Worm (Caenorhabditis elegans) whole organism, L4 larva: ENCODE data around the gene C46F11.5.

Source experiments
- D1046.2 ChIP-seq: fragments of 200-800 bp; sonication (Bioruptor generic); IDR thresholded peaks from 2 replicates; pipeline ENCODE4 v1.3.6; 2022; ENCODE audit warnings: missing genetic modification characterization, missing compliant biosample characterization
- R02D3.7 ChIP-seq: fragments of 150-350 bp; sonication (generic microtip); optimal IDR thresholded peaks from 3 replicates; lab custom pipeline; 2014; ENCODE audit warnings: missing biosample characterization, missing genetic modification characterization
- Y105C5A.15 ChIP-seq: fragments of 200-800 bp; sonication (Bioruptor generic); IDR thresholded peaks from 2 replicates; pipeline ENCODE4 v1.3.6; 2022; ENCODE audit warnings: missing genetic modification characterization, missing compliant biosample characterization
- aha-1 ChIP-seq: fragments of 150-350 bp; peaks from one replicate; lab custom pipeline; 2014; ENCODE audit warnings: missing biosample characterization, missing genetic modification characterization
- aly-2 ChIP-seq: sonication (generic microtip); optimal IDR thresholded peaks from 2 replicates; lab custom pipeline; 2018; ENCODE audit warnings: missing biosample characterization, missing genetic modification characterization
- arid-1 ChIP-seq: fragments of 200-800 bp; sonication (Bioruptor generic); conservative IDR thresholded peaks from 2 replicates; pipeline ENCODE4 v1.3.6; 2022; ENCODE audit warnings: missing genetic modification reagents, missing genetic modification characterization, missing compliant biosample characterization
- cey-2 ChIP-seq: sonication (generic microtip); optimal IDR thresholded peaks from 3 replicates; lab custom pipeline; 2017; ENCODE audit warnings: missing genetic modification characterization, mild to moderate bottlenecking, missing compliant biosample characterization, antibody characterized with exemption, borderline replicate concordance; ENCODE audit not compliant: insufficient read depth
- daf-16 ChIP-seq, 3 experiments: sonication (generic microtip); optimal IDR thresholded peaks; 2 replicates each; lab custom pipeline; 2016 to 2017; ENCODE audit warnings: missing genetic modification characterization in 3 of 3, missing genetic modification reagents in 3 of 3, mild to moderate bottlenecking in 2 of 3, missing compliant biosample characterization in 2 of 3, missing biosample characterization in 1 of 3, moderate library complexity in 1 of 3
- dmd-6 ChIP-seq: fragments of 200-800 bp; sonication (Bioruptor generic); IDR thresholded peaks from 2 replicates; pipeline ENCODE4 v1.3.6; 2022; ENCODE audit warnings: missing genetic modification reagents, missing genetic modification characterization, missing compliant biosample characterization
- dmd-9 ChIP-seq: fragments of 200-800 bp; sonication (Bioruptor generic); IDR thresholded peaks from 2 replicates; pipeline ENCODE4 v1.3.6; 2022; ENCODE audit warnings: missing genetic modification reagents, missing genetic modification characterization, missing compliant biosample characterization
- duxl-1 ChIP-seq: sonication (generic microtip); optimal IDR thresholded peaks from 2 replicates; lab custom pipeline; 2016; ENCODE audit warnings: mild to moderate bottlenecking, missing genetic modification characterization, moderate library complexity, missing compliant biosample characterization; ENCODE audit not compliant: poor library complexity
- dve-1 ChIP-seq: sonication (generic microtip); optimal IDR thresholded peaks from 2 replicates; lab custom pipeline; 2017; ENCODE audit warnings: antibody characterized with exemption, mild to moderate bottlenecking, missing genetic modification characterization, missing compliant biosample characterization; ENCODE audit not compliant: insufficient read depth
- fos-1 ChIP-seq: fragments of 150-350 bp; optimal IDR thresholded peaks from 2 replicates; lab custom pipeline; 2014; ENCODE audit warnings: missing biosample characterization, missing genetic modification characterization
- hlh-11 ChIP-seq: fragments of 200-800 bp; sonication (Bioruptor generic); optimal IDR thresholded peaks from 2 replicates; lab custom pipeline; 2018; ENCODE audit warnings: mild to moderate bottlenecking, missing genetic modification characterization, missing compliant biosample characterization
- lim-7 ChIP-seq: fragments of 200-800 bp; sonication (Bioruptor generic); IDR thresholded peaks from 2 replicates; pipeline ENCODE4 v1.3.6; 2022; ENCODE audit warnings: missing genetic modification characterization, missing compliant biosample characterization
- lin-13 ChIP-seq: fragments of 150-350 bp; optimal IDR thresholded peaks from 2 replicates; lab custom pipeline; 2014; ENCODE audit warnings: missing biosample characterization, missing genetic modification reagents, missing genetic modification characterization
- lin-38 ChIP-seq: fragments of 200-800 bp; sonication (Bioruptor generic); IDR thresholded peaks from 2 replicates; pipeline ENCODE4 v1.3.6; 2022; ENCODE audit warnings: missing genetic modification reagents, missing genetic modification characterization, missing compliant biosample characterization
- lsy-2 ChIP-seq, 2 experiments: fragments of 150-350 bp in 1 of 2; sonication (generic microtip) in 1 of 2; optimal IDR thresholded peaks; 2 replicates each; lab custom pipeline; 2014 to 2017; ENCODE audit warnings: missing biosample characterization in 2 of 2, missing genetic modification characterization in 2 of 2
- mep-1 ChIP-seq: fragments of 150-350 bp; sonication (generic microtip); optimal IDR thresholded peaks from 3 replicates; lab custom pipeline; 2014; ENCODE audit warnings: missing biosample characterization, missing genetic modification characterization
- mes-2 ChIP-seq: sonication (generic microtip); optimal IDR thresholded peaks from 2 replicates; lab custom pipeline; 2016; ENCODE audit warnings: missing genotype, mild to moderate bottlenecking, missing genetic modification characterization, missing compliant biosample characterization; ENCODE audit not compliant: poor library complexity, severe bottlenecking
- mxl-3 ChIP-seq: fragments of 200-800 bp; sonication (Bioruptor generic); optimal IDR thresholded peaks from 2 replicates; lab custom pipeline; 2018; ENCODE audit warnings: mild to moderate bottlenecking, missing genetic modification characterization, missing compliant biosample characterization
- nhr-102 ChIP-seq: sonication (generic microtip); optimal IDR thresholded peaks from 2 replicates; lab custom pipeline; 2016; ENCODE audit warnings: mild to moderate bottlenecking, missing genetic modification characterization, moderate library complexity, missing compliant biosample characterization
- nhr-237 ChIP-seq: sonication (generic microtip); optimal IDR thresholded peaks from 2 replicates; lab custom pipeline; 2017; ENCODE audit warnings: missing biosample characterization, missing genetic modification characterization
- nhr-25 ChIP-seq: sonication (generic microtip); optimal IDR thresholded peaks from 2 replicates; lab custom pipeline; 2017; ENCODE audit warnings: missing genetic modification characterization, mild to moderate bottlenecking, missing compliant biosample characterization, antibody characterized with exemption, moderate library complexity, borderline replicate concordance; ENCODE audit not compliant: insufficient read depth
- nhr-28 ChIP-seq: fragments of 150-350 bp; optimal IDR thresholded peaks from 2 replicates; lab custom pipeline; 2014; ENCODE audit warnings: missing biosample characterization, missing genetic modification characterization
- nhr-76 ChIP-seq: fragments of 150-350 bp; optimal IDR thresholded peaks from 2 replicates; lab custom pipeline; 2014; ENCODE audit warnings: missing biosample characterization, missing genetic modification characterization
- nhr-77 ChIP-seq: fragments of 150-350 bp; optimal IDR thresholded peaks from 2 replicates; lab custom pipeline; 2014; ENCODE audit warnings: missing biosample characterization, missing genetic modification characterization
- pha-4 ChIP-seq, 2 experiments: fragments of 150-350 bp in 1 of 2; fragments of 200-800 bp in 1 of 2; sonication (Bioruptor generic) in 1 of 2; IDR thresholded peaks in 1 of 2; optimal IDR thresholded peaks in 1 of 2; 2 replicates each; pipeline versions ENCODE4 v1.3.6 to Lab custom; 2014 to 2022; ENCODE audit warnings: missing genetic modification characterization in 2 of 2, missing genetic modification reagents in 2 of 2, missing biosample characterization in 1 of 2, missing compliant biosample characterization in 1 of 2
- php-3 ChIP-seq: fragments of 200-800 bp; sonication (Bioruptor generic); IDR thresholded peaks from 2 replicates; pipeline ENCODE4 v1.3.6; 2022; ENCODE audit warnings: missing genetic modification reagents, missing genetic modification characterization, missing compliant biosample characterization
- pqm-1 ChIP-seq: sonication (generic microtip); optimal IDR thresholded peaks from 2 replicates; lab custom pipeline; 2017; ENCODE audit warnings: missing biosample characterization, missing genetic modification characterization
- rbr-2 ChIP-seq: sonication (generic microtip); optimal IDR thresholded peaks from 2 replicates; lab custom pipeline; 2016; ENCODE audit warnings: missing genotype, missing genetic modification characterization, missing compliant biosample characterization
- sdz-12 ChIP-seq: fragments of 200-800 bp; sonication (Bioruptor generic); optimal IDR thresholded peaks from 2 replicates; lab custom pipeline; 2018; ENCODE audit warnings: mild to moderate bottlenecking, missing genetic modification characterization, missing compliant biosample characterization
- snpc-4 ChIP-seq: fragments of 150-350 bp; optimal IDR thresholded peaks from 2 replicates; lab custom pipeline; 2014; ENCODE audit warnings: missing biosample characterization, missing genetic modification characterization
- tag-97 ChIP-seq: fragments of 200-800 bp; sonication (Bioruptor generic); IDR thresholded peaks from 2 replicates; pipeline ENCODE4 v1.3.6; 2022; ENCODE audit warnings: missing genetic modification characterization, missing compliant biosample characterization
- unc-62 ChIP-seq, 3 experiments: fragments of 150-350 bp in 1 of 3; sonication (generic microtip); optimal IDR thresholded peaks in 2 of 3; peaks in 1 of 3; 1 replicate in 1 of 3; 2 replicates in 2 of 3; lab custom pipeline; 2014 to 2017; ENCODE audit warnings: missing biosample characterization in 3 of 3, missing genetic modification characterization in 3 of 3, missing genetic modification reagents in 3 of 3, missing genotype in 1 of 3
- vab-7 ChIP-seq: fragments of 200-800 bp; sonication (Bioruptor generic); IDR thresholded peaks from 2 replicates; pipeline ENCODE4 v1.3.6; 2022; ENCODE audit warnings: missing genetic modification reagents, missing genetic modification characterization, missing compliant biosample characterization
- zfp-2 ChIP-seq: sonication (generic microtip); optimal IDR thresholded peaks from 2 replicates; lab custom pipeline; 2016; ENCODE audit warnings: mild to moderate bottlenecking, missing genetic modification characterization, missing compliant biosample characterization
- ztf-7 ChIP-seq: fragments of 150-350 bp; optimal IDR thresholded peaks from 2 replicates; lab custom pipeline; 2014; ENCODE audit warnings: missing biosample characterization, missing genetic modification characterization

C46F11.5 gene

DNA sequence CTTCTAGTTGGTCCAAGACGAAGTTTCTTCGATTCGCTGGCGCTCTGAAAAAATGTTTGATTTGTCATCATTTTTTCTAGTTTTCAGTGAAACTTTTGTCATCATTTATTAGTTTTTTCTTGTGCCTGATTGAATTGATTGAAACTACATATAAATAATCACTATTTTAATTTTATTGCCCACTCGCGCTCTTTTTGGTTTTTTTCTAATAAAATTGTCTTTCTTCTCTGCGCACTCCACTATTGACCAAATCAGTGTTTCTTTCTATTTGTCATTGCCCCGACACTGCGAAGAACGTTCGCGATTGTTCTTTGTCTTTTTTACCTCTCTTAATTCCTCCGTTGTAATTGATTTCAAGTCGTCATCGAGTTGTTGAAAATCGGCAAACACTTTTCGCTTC is 7.1 kb downstream of the C46F11.5 start:
- peak; percentile 77 for TF ChIP-seq php-3
- no peak for TF ChIP-seq lsy-2 (tag; optimal IDR thresholded peaks at IDR 0.05; lab: Kevin White, UChicago)
- peak; percentile 35 for TF ChIP-seq nhr-77 (tag; lab: Kevin White, UChicago)
- peak; percentile 37 for TF ChIP-seq mes-2 (tag; lab: Kevin White, UChicago)
- TF ChIP-seq pqm-1, result peak; percentile 35
- TF ChIP-seq mxl-3 (GFP tag; lab: Kevin White, UChicago), result no peak
- no peak for TF ChIP-seq daf-16 (GFP tag; optimal IDR thresholded peaks at IDR 0.05; lab: Kevin White, UChicago)
- TF ChIP-seq daf-16 (tag; optimal IDR thresholded peaks at IDR 0.05; lab: Kevin White, UChicago), result peak; percentile 70
- TF ChIP-seq lin-38 (GFP tag; lab: Robert Waterston, UW), result 0 out of 2 replicates have a peak, but pooled peaks have one; percentile 2
- peak; percentile 45 for TF ChIP-seq mep-1 (tag; lab: Kevin White, UChicago)
- no peak for TF ChIP-seq duxl-1 (tag; lab: Kevin White, UChicago)
- no peak for TF ChIP-seq pha-4 (GFP tag; IDR thresholded peaks at IDR 0.05; lab: Robert Waterston, UW)
- TF ChIP-seq pha-4 (tag; optimal IDR thresholded peaks at IDR 0.05; lab: Kevin White, UChicago), result peak; percentile 18
- TF ChIP-seq rbr-2 (tag; lab: Kevin White, UChicago), result no peak
- no peak for TF ChIP-seq sdz-12 (GFP tag; lab: Kevin White, UChicago)
- TF ChIP-seq D1046.2 (GFP tag; lab: Robert Waterston, UW), result no peak
- no peak for TF ChIP-seq nhr-76 (tag; lab: Kevin White, UChicago)
- TF ChIP-seq Y105C5A.15 (GFP tag; lab: Robert Waterston, UW), result no peak
- TF ChIP-seq nhr-28 (tag; lab: Kevin White, UChicago), result peak; percentile 73
- no peak for TF ChIP-seq lin-13 (GFP tag; lab: Kevin White, UChicago)
- peak; percentile 5 for TF ChIP-seq aha-1 (tag; lab: Kevin White, UChicago)
- no peak for TF ChIP-seq lim-7 (GFP tag; lab: Robert Waterston, UW)
- TF ChIP-seq ztf-7 (tag; lab: Kevin White, UChicago), result no peak
- TF ChIP-seq nhr-25, result no peak
- no peak for TF ChIP-seq dmd-9 (GFP tag; lab: Robert Waterston, UW)
- TF ChIP-seq unc-62 (GFP tag; optimal IDR thresholded peaks at IDR 0.05 in 1 of 2; lab: Kevin White, UChicago), result peak in 1 of 2 experiments; percentile 48
- no peak for TF ChIP-seq unc-62 (tag; optimal IDR thresholded peaks at IDR 0.05; lab: Kevin White, UChicago)
- peak; percentile 64 for TF ChIP-seq dve-1 (tag; lab: Kevin White, UChicago)
- no peak for TF ChIP-seq nhr-237 (tag; lab: Kevin White, UChicago)
- TF ChIP-seq snpc-4 (tag; lab: Kevin White, UChicago), result no peak
- no peak for TF ChIP-seq R02D3.7
- peak; percentile 24 for TF ChIP-seq hlh-11

ce11 chrIII:3649305-3649704 is 8.1 kb downstream of the C46F11.5 start:
- TF ChIP-seq pqm-1, result peak; percentile 88
- peak; percentile 24 for TF ChIP-seq dve-1 (tag; lab: Kevin White, UChicago)
- no peak for TF ChIP-seq arid-1
- TF ChIP-seq lim-7 (GFP tag; lab: Robert Waterston, UW), result no peak
- no peak for TF ChIP-seq fos-1 (tag; lab: Kevin White, UChicago)
- TF ChIP-seq dmd-6 (GFP tag; lab: Robert Waterston, UW), result peak; percentile 74
- TF ChIP-seq zfp-2, result no peak
- TF ChIP-seq tag-97 (GFP tag; lab: Robert Waterston, UW), result no peak
- TF ChIP-seq nhr-28 (tag; lab: Kevin White, UChicago), result peak; percentile 60

- TF ChIP-seq nhr-102 (tag; lab: Kevin White, UChicago), result no peak
- no peak for TF ChIP-seq vab-7 (GFP tag; lab: Robert Waterston, UW)
- TF ChIP-seq aly-2 (tag; lab: Kevin White, UChicago), result no peak
- no peak for TF ChIP-seq pqm-1
- TF ChIP-seq cey-2 (tag; lab: Kevin White, UChicago), result no peak
These were observed 13.3 kb downstream of the C46F11.5 start, which contains the start of gene unc-93 for ce11 chrIII:3644075-3644474. unc-93 (plus strand) TSS chrIII:3644375.
